Fruit fly (Drosophila melanogaster) whole organism, embryonic: ENCODE measurements around the gene CG16953.

ENCODE experiments used
- Antp ChIP-seq: fragments of 200-800 bp; sonication (Bioruptor generic); optimal IDR thresholded peaks from 3 replicates; lab custom pipeline; 2016; ENCODE audit warnings: missing biosample characterization, missing genetic modification characterization
- Awh ChIP-seq: fragments of 200-800 bp; sonication (Bioruptor generic); IDR thresholded peaks from 2 replicates; pipeline ENCODE4, ENCODE4 v1.3.6; 2022; ENCODE audit warnings: missing biosample characterization, missing genetic modification characterization
- BtbVII ChIP-seq: fragments of 200-800 bp; sonication (Bioruptor generic); optimal IDR thresholded peaks from 3 replicates; lab custom pipeline; 2017; ENCODE audit warnings: missing biosample characterization, mild to moderate bottlenecking, missing genetic modification characterization
- CG1024 ChIP-seq: fragments of 200-800 bp; sonication (Bioruptor generic); IDR thresholded peaks from 2 replicates; pipeline ENCODE4 v1.3.6; 2022; ENCODE audit warnings: missing biosample characterization, missing genetic modification characterization
- CG10274 ChIP-seq: fragments of 200-800 bp; sonication (Bioruptor generic); optimal IDR thresholded peaks from 3 replicates; lab custom pipeline; 2017; ENCODE audit warnings: missing biosample characterization, mild to moderate bottlenecking, missing genetic modification characterization
- CG10959 ChIP-seq: fragments of 200-800 bp; sonication (Bioruptor generic); IDR thresholded peaks from 2 replicates; pipeline ENCODE4 v1.3.6; 2022; ENCODE audit warnings: missing biosample characterization, missing genetic modification characterization
- CG11398 ChIP-seq: fragments of 200-800 bp; sonication (Bioruptor generic); optimal IDR thresholded peaks from 2 replicates; lab custom pipeline; 2016; ENCODE audit warnings: missing biosample characterization, missing genetic modification characterization
- CG11504 ChIP-seq: fragments of 200-800 bp; sonication (Bioruptor generic); optimal IDR thresholded peaks from 3 replicates; lab custom pipeline; 2019; ENCODE audit warnings: missing biosample characterization, mild to moderate bottlenecking, missing genetic modification characterization, moderate library complexity
- CG12942 ChIP-seq: fragments of 200-800 bp; sonication (Bioruptor generic); optimal IDR thresholded peaks from 3 replicates; lab custom pipeline; 2016; ENCODE audit warnings: missing biosample characterization, missing genetic modification characterization
- CG13894 ChIP-seq: fragments of 200-800 bp; sonication (Bioruptor generic); optimal IDR thresholded peaks from 3 replicates; lab custom pipeline; 2018; ENCODE audit warnings: missing biosample characterization, mild to moderate bottlenecking, missing genetic modification characterization, moderate library complexity
- CG14014 ChIP-seq: fragments of 200-800 bp; sonication (Bioruptor generic); IDR thresholded peaks from 2 replicates; pipeline ENCODE4 v1.3.6; 2022; ENCODE audit warnings: missing biosample characterization, missing genetic modification characterization
- CG18764 ChIP-seq: fragments of 200-800 bp; sonication (Bioruptor generic); optimal IDR thresholded peaks from 3 replicates; lab custom pipeline; 2016; ENCODE audit warnings: missing biosample characterization, missing genetic modification characterization
- CG2889 ChIP-seq: fragments of 200-800 bp; sonication (Bioruptor generic); IDR thresholded peaks from 3 replicates; pipeline ENCODE4 v1.3.6; 2022; ENCODE audit warnings: missing biosample characterization, missing genetic modification characterization
- CG3407 ChIP-seq: fragments of 200-800 bp; sonication (Bioruptor generic); optimal IDR thresholded peaks from 2 replicates; lab custom pipeline; 2018; ENCODE audit warnings: missing biosample characterization, mild to moderate bottlenecking, missing genetic modification characterization
- CG6175 ChIP-seq: fragments of 200-800 bp; sonication (Bioruptor generic); IDR thresholded peaks from 3 replicates; pipeline ENCODE4 v1.3.6; 2022; ENCODE audit warnings: missing biosample characterization, missing genetic modification characterization
- CG6683 ChIP-seq: fragments of 200-800 bp; sonication (Bioruptor generic); optimal IDR thresholded peaks from 2 replicates; lab custom pipeline; 2017; ENCODE audit warnings: missing biosample characterization, mild to moderate bottlenecking, missing genetic modification characterization, missing genetic modification reagents
- CG7372 ChIP-seq: fragments of 200-800 bp; sonication (Bioruptor generic); IDR thresholded peaks from 2 replicates; pipeline ENCODE4 v1.3.6; 2022; ENCODE audit warnings: missing biosample characterization, missing genetic modification characterization
- CG7786 ChIP-seq: fragments of 200-800 bp; sonication (Bioruptor generic); optimal IDR thresholded peaks from 2 replicates; lab custom pipeline; 2016; ENCODE audit warnings: missing biosample characterization, missing genetic modification characterization
- CG9609 ChIP-seq: fragments of 200-800 bp; sonication (Bioruptor generic); optimal IDR thresholded peaks from 3 replicates; lab custom pipeline; 2016; ENCODE audit warnings: missing biosample characterization, missing genetic modification characterization
- CkIIα-i1 ChIP-seq: fragments of 200-800 bp; sonication (Bioruptor generic); IDR thresholded peaks from 2 replicates; pipeline ENCODE4 v1.3.6; 2022; ENCODE audit warnings: missing biosample characterization, missing genetic modification characterization
- D19B ChIP-seq: fragments of 200-800 bp; sonication (Bioruptor generic); optimal IDR thresholded peaks from 2 replicates; lab custom pipeline; 2017; ENCODE audit warnings: missing biosample characterization, mild to moderate bottlenecking, missing genetic modification characterization
- Doc3 ChIP-seq: fragments of 200-800 bp; sonication (Bioruptor generic); IDR thresholded peaks from 3 replicates; pipeline ENCODE4 v1.3.6; 2022; ENCODE audit warnings: missing biosample characterization, missing genetic modification characterization; ENCODE audit not compliant: partially characterized antibody
- E2f2 ChIP-seq: fragments of 200-800 bp; sonication (Bioruptor generic); IDR thresholded peaks from 2 replicates; pipeline ENCODE4 v1.3.6; 2022; ENCODE audit warnings: missing biosample characterization, missing genetic modification characterization
- HLHmδ ChIP-seq: fragments of 200-800 bp; sonication (Bioruptor generic); optimal IDR thresholded peaks from 2 replicates; lab custom pipeline; 2018; ENCODE audit warnings: missing biosample characterization, mild to moderate bottlenecking, missing genetic modification characterization, moderate library complexity
- Hey ChIP-seq: fragments of 200-800 bp; sonication (Bioruptor generic); optimal IDR thresholded peaks from 3 replicates; lab custom pipeline; 2018; ENCODE audit warnings: missing biosample characterization, mild to moderate bottlenecking, missing genetic modification characterization
- Mad ChIP-seq: fragments of 200-800 bp; sonication (Bioruptor generic); optimal IDR thresholded peaks from 2 replicates; lab custom pipeline; 2016; ENCODE audit warnings: missing biosample characterization, missing genetic modification characterization
- Oli ChIP-seq: fragments of 200-800 bp; sonication (Bioruptor generic); optimal IDR thresholded peaks from 2 replicates; lab custom pipeline; 2018; ENCODE audit warnings: missing biosample characterization, mild to moderate bottlenecking, missing genetic modification characterization, moderate library complexity
- Scr ChIP-seq: fragments of 200-800 bp; sonication (Bioruptor generic); IDR thresholded peaks from 2 replicates; pipeline ENCODE4 v1.3.6; 2022; ENCODE audit warnings: missing biosample characterization, missing genetic modification characterization; ENCODE audit not compliant: partially characterized antibody
- Sox102F ChIP-seq: fragments of 200-800 bp; sonication (Bioruptor generic); optimal IDR thresholded peaks from 2 replicates; lab custom pipeline; 2018; ENCODE audit warnings: missing biosample characterization, mild to moderate bottlenecking, missing genetic modification characterization, moderate library complexity
- Spps ChIP-seq: fragments of 200-800 bp; sonication (Bioruptor generic); optimal IDR thresholded peaks from 2 replicates; lab custom pipeline; 2018; ENCODE audit warnings: missing biosample characterization, mild to moderate bottlenecking, missing genetic modification characterization
- al ChIP-seq: fragments of 200-800 bp; sonication (Bioruptor generic); IDR thresholded peaks from 2 replicates; pipeline ENCODE4 v1.3.6; 2022; ENCODE audit warnings: missing biosample characterization, missing genetic modification characterization
- az2 ChIP-seq: fragments of 200-800 bp; sonication (Bioruptor generic); optimal IDR thresholded peaks from 3 replicates; lab custom pipeline; 2016; ENCODE audit warnings: missing biosample characterization, missing genetic modification characterization
- bab2 ChIP-seq: fragments of 200-800 bp; sonication (Bioruptor generic); optimal IDR thresholded peaks from 2 replicates; lab custom pipeline; 2016; ENCODE audit warnings: missing biosample characterization, missing genetic modification characterization
- cad ChIP-seq: fragments of >200 bp; optimal IDR thresholded peaks from 2 replicates; lab custom pipeline; 2017; ENCODE audit warnings: missing biosample characterization, missing genetic modification characterization
- chif ChIP-seq, 2 experiments: fragments of 200-800 bp; sonication (Bioruptor generic); optimal IDR thresholded peaks; 3 replicates each; lab custom pipeline; 2016; ENCODE audit warnings: missing biosample characterization in 2 of 2, missing genetic modification characterization in 2 of 2
- dati ChIP-seq: fragments of 200-800 bp; sonication (Bioruptor generic); IDR thresholded peaks from 2 replicates; pipeline ENCODE4 v1.3.6; 2022; ENCODE audit warnings: missing biosample characterization, missing genetic modification characterization
- dimm ChIP-seq: fragments of 200-800 bp; sonication (Bioruptor generic); IDR thresholded peaks from 2 replicates; pipeline ENCODE4 v1.3.6; 2022; ENCODE audit warnings: missing biosample characterization, missing genetic modification characterization
- disco-r ChIP-seq: fragments of 200-800 bp; sonication (Bioruptor generic); optimal IDR thresholded peaks from 2 replicates; lab custom pipeline; 2016; ENCODE audit warnings: missing biosample characterization, missing genetic modification characterization
- dm ChIP-seq: fragments of 200-800 bp; sonication (Bioruptor generic); optimal IDR thresholded peaks from 3 replicates; lab custom pipeline; 2016; ENCODE audit warnings: missing biosample characterization, missing genetic modification characterization
- fd64A ChIP-seq: fragments of 200-800 bp; sonication (Bioruptor generic); optimal IDR thresholded peaks from 3 replicates; lab custom pipeline; 2018; ENCODE audit warnings: missing biosample characterization, mild to moderate bottlenecking, missing genetic modification characterization
- fru ChIP-seq: fragments of >200 bp; optimal IDR thresholded peaks from 2 replicates; lab custom pipeline; 2017
- inv ChIP-seq: fragments of 200-800 bp; sonication (Bioruptor generic); IDR thresholded peaks from 2 replicates; pipeline ENCODE4 v1.3.6; 2022; ENCODE audit warnings: missing biosample characterization, missing genetic modification characterization; ENCODE audit not compliant: partially characterized antibody
- lov ChIP-seq, 2 experiments: fragments of 200-800 bp in 1 of 2; fragments of >200 bp in 1 of 2; sonication (Bioruptor generic) in 1 of 2; IDR thresholded peaks in 1 of 2; optimal IDR thresholded peaks in 1 of 2; 2 replicates in 1 of 2; 3 replicates in 1 of 2; pipeline versions ENCODE4 v1.3.6 to Lab custom; 2017 to 2022; ENCODE audit warnings: missing biosample characterization in 1 of 2, missing genetic modification characterization in 1 of 2
- nerfin-1 ChIP-seq: fragments of 200-800 bp; sonication (Bioruptor generic); optimal IDR thresholded peaks from 3 replicates; lab custom pipeline; 2019; ENCODE audit warnings: missing biosample characterization, mild to moderate bottlenecking, missing genetic modification characterization, moderate library complexity
- oc ChIP-seq: fragments of 200-800 bp; sonication (Bioruptor generic); optimal IDR thresholded peaks from 2 replicates; lab custom pipeline; 2018; ENCODE audit warnings: missing biosample characterization, mild to moderate bottlenecking, missing genetic modification characterization, moderate library complexity
- sqz ChIP-seq: fragments of 200-800 bp; sonication (Bioruptor generic); optimal IDR thresholded peaks from 3 replicates; lab custom pipeline; 2018; ENCODE audit warnings: missing biosample characterization, mild to moderate bottlenecking, missing genetic modification characterization
- stc ChIP-seq: fragments of 200-800 bp; sonication (Bioruptor generic); IDR thresholded peaks from 2 replicates; pipeline ENCODE4 v1.3.6; 2022; ENCODE audit warnings: missing biosample characterization, missing genetic modification characterization
- tio ChIP-seq: fragments of 200-800 bp; sonication (Bioruptor generic); optimal IDR thresholded peaks from 2 replicates; lab custom pipeline; 2017; ENCODE audit warnings: missing biosample characterization, missing genetic modification characterization, inconsistent platforms
- tna ChIP-seq: fragments of 200-800 bp; sonication (Bioruptor generic); IDR thresholded peaks from 2 replicates; pipeline ENCODE4 v1.3.6; 2022; ENCODE audit warnings: missing biosample characterization, missing genetic modification characterization; ENCODE audit not compliant: partially characterized antibody
- unc-4 ChIP-seq: fragments of 200-800 bp; sonication (Bioruptor generic); IDR thresholded peaks from 2 replicates; pipeline ENCODE4 v1.3.6; 2022; ENCODE audit warnings: missing biosample characterization, missing genetic modification characterization; ENCODE audit not compliant: partially characterized antibody
- z ChIP-seq: fragments of 200-800 bp; sonication (Bioruptor generic); IDR thresholded peaks from 3 replicates; pipeline ENCODE4 v1.3.6; 2022; ENCODE audit warnings: missing biosample characterization, missing genetic modification characterization

CG16953 gene

dm6 chr3R:20579816-20580215 is 5.8 kb downstream of the CG16953 start, which contains the start of the genes EloB and Srp14 (continued):
- TF ChIP-seq CG6175 (0 out of 3 replicates have a peak, but pooled peaks have one; percentile 28), D19B (GFP tag; lab: Kevin White, UChicago) (no peak), chif (GFP tag; optimal IDR thresholded peaks at IDR 0.05; lab: Kevin White, UChicago) (peak; percentile 67 to 71), E2f2 (GFP tag; lab: Robert Waterston, UW) (peak; percentile 70), CG11504 (tag; lab: Kevin White, UChicago) (no peak), HLHmδ (GFP tag; lab: Kevin White, UChicago) (no peak), fd64A (no peak), Oli (peak; percentile 64), Awh (GFP tag; lab: Robert Waterston, UW) (peak; percentile 43; the same call in 1 of the 2 replicates), CG12942 (peak; percentile 78), Antp (GFP tag; lab: Kevin White, UChicago) (peak; percentile 83), CG10959 (GFP tag; lab: Robert Waterston, UW) (peak; percentile 70), disco-r (peak; percentile 17), Scr (GFP tag; lab: Robert Waterston, UW) (peak; percentile 98), CG3407 (peak; percentile 27), dm (GFP tag; lab: Kevin White, UChicago) (peak; percentile 62), al (peak; percentile 78), BtbVII (GFP tag; lab: Kevin White, UChicago) (peak; percentile 65), sqz (GFP tag; lab: Kevin White, UChicago) (no peak), cad (GFP tag; lab: Kevin White, UChicago) (no peak), CG7372 (GFP tag; lab: Robert Waterston, UW) (peak; percentile 49; the same call in 1 of the 2 replicates), tna (GFP tag; lab: Robert Waterston, UW) (peak; percentile 90), unc-4 (peak; percentile 98), bab2 (peak; percentile 83), CG13894 (tag; lab: Kevin White, UChicago) (no peak), CG18764 (peak; percentile 65), CG2889 (GFP tag; lab: Robert Waterston, UW) (peak; percentile 78), fru (no peak), CkIIα-i1 (no peak), Doc3 (peak; percentile 97), CG11398 (GFP tag; lab: Kevin White, UChicago) (peak; percentile 70), CG9609 (peak; percentile 69), az2 (GFP tag; lab: Kevin White, UChicago) (peak; percentile 78), nerfin-1 (tag; lab: Kevin White, UChicago) (peak; percentile 77), Mad (GFP tag; lab: Kevin White, UChicago) (peak; percentile 88), lov (optimal IDR thresholded peaks at IDR 0.05; lab: Kevin White, UChicago) (no peak), lov (GFP tag; IDR thresholded peaks at IDR 0.05; lab: Robert Waterston, UW) (no peak), Spps (tag; lab: Kevin White, UChicago) (peak; percentile 63), Hey (tag; lab: Kevin White, UChicago) (no peak), stc (GFP tag; lab: Robert Waterston, UW) (peak; percentile 60), oc (tag; lab: Kevin White, UChicago) (no peak), CG1024 (peak; percentile 75), CG10274 (no peak), Sox102F (no peak), z (GFP tag; lab: Robert Waterston, UW) (no peak), inv (GFP tag; lab: Robert Waterston, UW) (peak; percentile 97), CG6683 (GFP tag; lab: Kevin White, UChicago) (peak; percentile 45), tio (no peak), CG14014 (GFP tag; lab: Robert Waterston, UW) (peak; percentile 79), dati (GFP tag; lab: Robert Waterston, UW) (no peak), CG7786 (GFP tag; lab: Kevin White, UChicago) (peak; percentile 82), dimm (GFP tag; lab: Robert Waterston, UW) (0 out of 2 replicates have a peak, but pooled peaks have one; percentile 40)
